Worm (Caenorhabditis elegans) whole organism, L4 larva: ENCODE results near the gene nhr-149.

ENCODE experiments used
- R02D3.7 ChIP-seq: fragments of 150-350 bp; sonication (generic microtip); optimal IDR thresholded peaks from 3 replicates; lab custom pipeline; 2014; ENCODE audit warnings: missing biosample characterization, missing genetic modification characterization
- aly-2 ChIP-seq: sonication (generic microtip); optimal IDR thresholded peaks from 2 replicates; lab custom pipeline; 2018; ENCODE audit warnings: missing biosample characterization, missing genetic modification characterization
- ama-1 ChIP-seq: fragments of 150-350 bp; optimal IDR thresholded peaks from 2 replicates; lab custom pipeline; 2014; ENCODE audit warnings: inconsistent platforms, mixed read lengths
- arid-1 ChIP-seq: fragments of 200-800 bp; sonication (Bioruptor generic); conservative IDR thresholded peaks from 2 replicates; pipeline ENCODE4 v1.3.6; 2022; ENCODE audit warnings: missing genetic modification reagents, missing genetic modification characterization, missing compliant biosample characterization
- daf-12 ChIP-seq: fragments of 150-350 bp; optimal IDR thresholded peaks from 2 replicates; lab custom pipeline; 2014; ENCODE audit warnings: missing biosample characterization, missing genetic modification reagents, missing genetic modification characterization
- dpl-1 ChIP-seq: fragments of 150-350 bp; optimal IDR thresholded peaks from 2 replicates; lab custom pipeline; 2014; ENCODE audit warnings: missing biosample characterization, missing genetic modification reagents, missing genetic modification characterization
- fos-1 ChIP-seq: fragments of 150-350 bp; optimal IDR thresholded peaks from 2 replicates; lab custom pipeline; 2014; ENCODE audit warnings: missing biosample characterization, missing genetic modification characterization
- hlh-30 ChIP-seq: sonication (generic microtip); optimal IDR thresholded peaks from 2 replicates; lab custom pipeline; 2017; ENCODE audit warnings: antibody characterized with exemption, mild to moderate bottlenecking, missing genetic modification characterization, missing compliant biosample characterization; ENCODE audit not compliant: insufficient read depth
- mep-1 ChIP-seq: fragments of 150-350 bp; sonication (generic microtip); optimal IDR thresholded peaks from 3 replicates; lab custom pipeline; 2014; ENCODE audit warnings: missing biosample characterization, missing genetic modification characterization
- mxl-2 ChIP-seq: fragments of 200-800 bp; sonication (Bioruptor generic); conservative IDR thresholded peaks from 2 replicates; pipeline ENCODE4 v1.3.6; 2022; ENCODE audit warnings: missing genetic modification reagents, missing genetic modification characterization, missing compliant biosample characterization
- nhr-41 ChIP-seq: fragments of 200-800 bp; sonication (Bioruptor generic); IDR thresholded peaks from 2 replicates; pipeline ENCODE4 v1.3.6; 2022; ENCODE audit warnings: missing genetic modification reagents, missing genetic modification characterization, missing compliant biosample characterization
- nhr-6 ChIP-seq: fragments of 150-350 bp; optimal IDR thresholded peaks from 2 replicates; lab custom pipeline; 2014; ENCODE audit warnings: missing biosample characterization, missing genetic modification characterization
- php-3 ChIP-seq: fragments of 200-800 bp; sonication (Bioruptor generic); IDR thresholded peaks from 2 replicates; pipeline ENCODE4 v1.3.6; 2022; ENCODE audit warnings: missing genetic modification reagents, missing genetic modification characterization, missing compliant biosample characterization
- unc-39 ChIP-seq: sonication (generic microtip); optimal IDR thresholded peaks from 2 replicates; lab custom pipeline; 2017; ENCODE audit warnings: missing biosample characterization, missing genetic modification characterization

- TF ChIP-seq ama-1 (lab: Kevin White, UChicago) (no peak), mxl-2 (GFP tag; lab: Robert Waterston, UW) (no peak), arid-1 (GFP tag; lab: Robert Waterston, UW) (no peak), R02D3.7 (tag; lab: Kevin White, UChicago) (no peak), nhr-6 (tag; lab: Kevin White, UChicago) (no peak), hlh-30 (tag; lab: Kevin White, UChicago) (no peak), nhr-41 (no peak), fos-1 (tag; lab: Kevin White, UChicago) (no peak), mep-1 (tag; lab: Kevin White, UChicago) (no peak), dpl-1 (GFP tag; lab: Kevin White, UChicago) (no peak), daf-12 (tag; lab: Kevin White, UChicago) (no peak), aly-2 (tag; lab: Kevin White, UChicago) (no peak), php-3 (GFP tag; lab: Robert Waterston, UW) (no peak), unc-39 (tag; lab: Kevin White, UChicago) (no peak)
Measured at ce11 chrV:7395359-7395758, 45.9 kb upstream of the nhr-149 start, which contains the start of gene srx-9.
